Worm (Caenorhabditis elegans) whole organism, L1 larva: ENCODE data around the gene ugt-66.

Experiments
- C04F5.9 ChIP-seq: sonication (generic microtip); optimal IDR thresholded peaks from 2 replicates; lab custom pipeline; 2016; ENCODE audit warnings: missing genetic modification characterization, missing compliant biosample characterization
- C16A3.4 ChIP-seq: fragments of 150-350 bp; optimal IDR thresholded peaks from 2 replicates; lab custom pipeline; 2014; ENCODE audit warnings: missing biosample characterization, missing genetic modification characterization
- aha-1 ChIP-seq: fragments of 150-350 bp; optimal IDR thresholded peaks from 2 replicates; lab custom pipeline; 2014; ENCODE audit warnings: missing biosample characterization, missing genetic modification characterization
- aly-2 ChIP-seq: fragments of 150-350 bp; optimal IDR thresholded peaks from 2 replicates; lab custom pipeline; 2014; ENCODE audit warnings: missing biosample characterization, missing genetic modification characterization
- ama-1 ChIP-seq: fragments of 150-350 bp; optimal IDR thresholded peaks from 2 replicates; lab custom pipeline; 2014
- ceh-8 ChIP-seq: fragments of 200-800 bp; sonication (Bioruptor generic); optimal IDR thresholded peaks from 2 replicates; lab custom pipeline; 2018; ENCODE audit warnings: mild to moderate bottlenecking, missing genetic modification characterization, moderate library complexity, missing compliant biosample characterization
- ceh-82 ChIP-seq, 3 experiments: fragments of 150-350 bp in 1 of 3; sonication (generic microtip) in 2 of 3; optimal IDR thresholded peaks; 2 replicates each; lab custom pipeline; 2014 to 2017; ENCODE audit warnings: missing biosample characterization in 3 of 3, missing genetic modification characterization in 3 of 3
- ceh-90 ChIP-seq: sonication (generic microtip); optimal IDR thresholded peaks from 2 replicates; lab custom pipeline; 2016; ENCODE audit warnings: missing genetic modification characterization, missing compliant biosample characterization
- ces-1 ChIP-seq: fragments of 150-350 bp; optimal IDR thresholded peaks from 2 replicates; lab custom pipeline; 2014; ENCODE audit warnings: missing biosample characterization, missing genetic modification reagents, missing genetic modification characterization
- dpl-1 ChIP-seq, 3 experiments: fragments of 150-350 bp in 2 of 3; sonication (generic microtip) in 1 of 3; optimal IDR thresholded peaks; 2 replicates each; lab custom pipeline; 2014 to 2017; ENCODE audit warnings: missing biosample characterization in 3 of 3, missing genetic modification characterization in 3 of 3, missing genetic modification reagents in 3 of 3
- efl-1 ChIP-seq, 4 experiments: fragments of 150-350 bp; optimal IDR thresholded peaks in 3 of 4; peaks in 1 of 4; 1 replicate in 1 of 4; 2 replicates in 3 of 4; lab custom pipeline; 2014; ENCODE audit warnings: missing biosample characterization in 2 of 4, missing genetic modification characterization in 2 of 4, missing genetic modification reagents in 2 of 4
- efl-3 ChIP-seq: fragments of 200-800 bp; sonication (Bioruptor generic); optimal IDR thresholded peaks from 2 replicates; lab custom pipeline; 2018; ENCODE audit warnings: mild to moderate bottlenecking, missing genetic modification characterization, missing compliant biosample characterization
- elt-2 ChIP-seq: sonication (generic microtip); optimal IDR thresholded peaks from 2 replicates; lab custom pipeline; 2016; ENCODE audit warnings: missing genetic modification characterization, mild to moderate bottlenecking, inconsistent platforms, missing compliant biosample characterization, missing genetic modification reagents
- ets-5 ChIP-seq: fragments of 200-800 bp; sonication (Bioruptor generic); IDR thresholded peaks from 2 replicates; pipeline ENCODE4 v1.3.6; 2022; ENCODE audit warnings: missing genetic modification characterization, missing compliant biosample characterization
- fos-1 ChIP-seq: fragments of 150-350 bp; optimal IDR thresholded peaks from 2 replicates; lab custom pipeline; 2014; ENCODE audit warnings: missing biosample characterization, missing genetic modification characterization
- hlh-17 ChIP-seq: fragments of 200-800 bp; sonication (Bioruptor generic); optimal IDR thresholded peaks from 2 replicates; lab custom pipeline; 2018; ENCODE audit warnings: missing genetic modification characterization, mild to moderate bottlenecking, missing compliant biosample characterization, moderate library complexity, borderline replicate concordance
- hlh-4 ChIP-seq: sonication (generic microtip); optimal IDR thresholded peaks from 2 replicates; lab custom pipeline; 2016; ENCODE audit warnings: mild to moderate bottlenecking, missing genetic modification characterization, missing compliant biosample characterization
- isw-1 ChIP-seq: fragments of 200-800 bp; sonication (Bioruptor generic); IDR thresholded peaks from 2 replicates; pipeline ENCODE4 v1.3.6; 2022; ENCODE audit warnings: missing genetic modification characterization, missing compliant biosample characterization
- jun-1 ChIP-seq: fragments of 150-350 bp; optimal IDR thresholded peaks from 2 replicates; lab custom pipeline; 2014; ENCODE audit warnings: missing biosample characterization, missing genetic modification reagents, missing genetic modification characterization
- lin-35 ChIP-seq, 2 experiments: fragments of 150-350 bp; optimal IDR thresholded peaks; 2 replicates each; lab custom pipeline; 2014; ENCODE audit warnings: missing biosample characterization in 2 of 2, missing genetic modification characterization in 2 of 2, missing genetic modification reagents in 2 of 2
- lin-39 ChIP-seq: fragments of 150-350 bp; optimal IDR thresholded peaks from 2 replicates; lab custom pipeline; 2014; ENCODE audit warnings: missing biosample characterization, missing genetic modification reagents, missing genetic modification characterization
- lir-3 ChIP-seq: sonication (generic microtip); optimal IDR thresholded peaks from 2 replicates; lab custom pipeline; 2016; ENCODE audit warnings: mild to moderate bottlenecking, missing genetic modification characterization, moderate library complexity, missing compliant biosample characterization; ENCODE audit not compliant: poor library complexity
- lsy-2 ChIP-seq, 2 experiments: fragments of 150-350 bp; optimal IDR thresholded peaks; 2 replicates each; lab custom pipeline; 2014; ENCODE audit warnings: missing biosample characterization in 2 of 2, missing genetic modification characterization in 2 of 2
- mdl-1 ChIP-seq, 2 experiments: fragments of 150-350 bp; optimal IDR thresholded peaks; 2 replicates each; lab custom pipeline; 2014 to 2017; ENCODE audit warnings: missing biosample characterization in 2 of 2, missing genetic modification characterization in 2 of 2, inconsistent platforms in 1 of 2
- mep-1 ChIP-seq: fragments of 150-350 bp; optimal IDR thresholded peaks from 2 replicates; lab custom pipeline; 2014; ENCODE audit warnings: missing biosample characterization, missing genetic modification characterization
- nhr-11 ChIP-seq: fragments of 150-350 bp; optimal IDR thresholded peaks from 2 replicates; lab custom pipeline; 2014; ENCODE audit warnings: missing biosample characterization, missing genetic modification characterization
- nhr-19 ChIP-seq: fragments of 200-800 bp; sonication (Bioruptor generic); conservative IDR thresholded peaks from 2 replicates; pipeline ENCODE4 v1.3.6; 2022; ENCODE audit warnings: missing genetic modification characterization, missing compliant biosample characterization
- nhr-20 ChIP-seq: sonication (generic microtip); optimal IDR thresholded peaks from 2 replicates; lab custom pipeline; 2016; ENCODE audit warnings: mild to moderate bottlenecking, missing genetic modification characterization, missing compliant biosample characterization
- nhr-71 ChIP-seq: sonication (generic microtip); optimal IDR thresholded peaks from 2 replicates; lab custom pipeline; 2016; ENCODE audit warnings: mild to moderate bottlenecking, missing genetic modification characterization, moderate library complexity, missing compliant biosample characterization
- nhr-76 ChIP-seq: sonication (generic microtip); optimal IDR thresholded peaks from 2 replicates; lab custom pipeline; 2017; ENCODE audit warnings: missing biosample characterization, missing genetic modification characterization
- nhr-85 ChIP-seq: sonication (generic microtip); peaks from one replicate; lab custom pipeline; 2016; ENCODE audit warnings: missing genetic modification characterization, inconsistent platforms, missing compliant biosample characterization
- nhr-90 ChIP-seq: sonication (generic microtip); optimal IDR thresholded peaks from 2 replicates; lab custom pipeline; 2016; ENCODE audit warnings: mild to moderate bottlenecking, missing genetic modification characterization, missing compliant biosample characterization; ENCODE audit not compliant: poor library complexity
- rnt-1 ChIP-seq: sonication (generic microtip); optimal IDR thresholded peaks from 2 replicates; lab custom pipeline; 2016; ENCODE audit warnings: mild to moderate bottlenecking, missing genetic modification characterization, moderate library complexity, missing compliant biosample characterization
- skn-1 ChIP-seq: fragments of 150-350 bp; optimal IDR thresholded peaks from 2 replicates; lab custom pipeline; 2014; ENCODE audit warnings: missing biosample characterization, missing genetic modification characterization
- snu-23 ChIP-seq: sonication (generic microtip); optimal IDR thresholded peaks from 2 replicates; lab custom pipeline; 2016; ENCODE audit warnings: missing genetic modification characterization, missing compliant biosample characterization
- sox-4 ChIP-seq: sonication (generic microtip); optimal IDR thresholded peaks from 2 replicates; lab custom pipeline; 2016; ENCODE audit warnings: missing genetic modification characterization, missing compliant biosample characterization
- sptf-1 ChIP-seq: fragments of 150-350 bp; optimal IDR thresholded peaks from 2 replicates; lab custom pipeline; 2014; ENCODE audit warnings: missing biosample characterization, missing genetic modification characterization
- sup-37 ChIP-seq: fragments of 200-800 bp; sonication (Bioruptor generic); optimal IDR thresholded peaks from 2 replicates; lab custom pipeline; 2018; ENCODE audit warnings: mild to moderate bottlenecking, missing genetic modification characterization, missing compliant biosample characterization
- unc-62 ChIP-seq: fragments of 150-350 bp; optimal IDR thresholded peaks from 2 replicates; lab custom pipeline; 2014; ENCODE audit warnings: missing biosample characterization, missing genetic modification reagents, missing genetic modification characterization
- vab-15 ChIP-seq: sonication (generic microtip); optimal IDR thresholded peaks from 2 replicates; lab custom pipeline; 2017; ENCODE audit warnings: missing genotype, mild to moderate bottlenecking, missing genetic modification characterization, missing compliant biosample characterization
- ztf-4 ChIP-seq: fragments of 150-350 bp; optimal IDR thresholded peaks from 2 replicates; lab custom pipeline; 2014; ENCODE audit warnings: missing biosample characterization, missing genetic modification characterization

Gene ugt-66

ce11 chrIII:6179062-6179461 lies 15.3 kb downstream of the ugt-66 start:
- TF ChIP-seq nhr-71 (tag; lab: Kevin White, UChicago) (peak; percentile 21), rnt-1 (no peak), nhr-20 (tag; lab: Kevin White, UChicago) (peak; percentile 44), mdl-1 (tag; optimal IDR thresholded peaks at IDR 0.05; lab: Kevin White, UChicago) (peak in 1 of 2 experiments; percentile 49), lin-35 (GFP tag; optimal IDR thresholded peaks at IDR 0.05; lab: Kevin White, UChicago) (peak in 1 of 2 experiments; percentile 5), efl-1 (optimal IDR thresholded peaks at IDR 0.05; lab: Kevin White, UChicago) (no peak), efl-1 (GFP tag; optimal IDR thresholded peaks at IDR 0.05 in 1 of 2; lab: Kevin White, UChicago) (peak in 1 of 2 experiments; percentile 76), unc-62 (no peak), elt-2 (tag; lab: Kevin White, UChicago) (peak; percentile 95)

- TF ChIP-seq lin-39 (tag; lab: Kevin White, UChicago) (no peak), lir-3 (no peak), C16A3.4 (no peak), ama-1 (lab: Kevin White, UChicago) (no peak), nhr-76 (tag; lab: Kevin White, UChicago) (no peak), isw-1 (GFP tag; lab: Robert Waterston, UW) (no peak), nhr-19 (GFP tag; lab: Robert Waterston, UW) (no peak)
Measured at ce11 chrIII:6178586-6178985, 15.8 kb downstream of the ugt-66 start, which contains the start of gene F42A10.7. TSS of gene F42A10.7 (minus strand) at chrIII:6178686.

DNA sequence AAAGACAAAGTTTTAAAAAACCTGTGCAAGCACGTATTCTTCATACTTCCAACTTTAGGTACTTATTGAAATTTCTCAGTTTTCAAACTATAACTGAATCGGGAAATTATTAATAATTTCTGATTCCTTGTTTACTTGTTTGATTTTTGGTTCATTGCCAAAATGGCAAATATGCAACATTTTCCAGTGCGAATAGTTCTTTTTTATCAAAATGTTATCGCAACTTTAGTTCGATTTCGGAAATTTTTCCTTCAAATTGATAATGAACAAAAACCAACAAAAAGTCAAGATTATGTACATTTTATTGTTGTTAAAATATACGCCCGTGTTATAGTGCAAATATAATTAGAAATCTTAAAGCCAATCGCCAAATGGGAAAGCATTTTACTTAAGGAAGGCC lies 16.7 kb downstream of the ugt-66 start:
- TF ChIP-seq hlh-17 (GFP tag; lab: Kevin White, UChicago) (no peak), elt-2 (tag; lab: Kevin White, UChicago) (peak; percentile 33)

- TF ChIP-seq fos-1 (tag; lab: Kevin White, UChicago) (no peak), skn-1 (tag; lab: Kevin White, UChicago) (no peak), ceh-82 (tag; optimal IDR thresholded peaks at IDR 0.05; lab: Kevin White, UChicago) (no peak), ces-1 (no peak), aly-2 (tag; lab: Kevin White, UChicago) (no peak), mep-1 (tag; lab: Kevin White, UChicago) (no peak), vab-15 (tag; lab: Kevin White, UChicago) (no peak), dpl-1 (GFP tag; optimal IDR thresholded peaks at IDR 0.05; lab: Kevin White, UChicago) (no peak)
Measured at ce11 chrIII:6176761-6177160, 17.6 kb downstream of the ugt-66 start, which contains the start of gene F42A10.6. TSS of gene F42A10.6 (minus strand) at chrIII:6176861.

ce11 chrIII:6176172-6176571 lies 18.2 kb downstream of the ugt-66 start:
- TF ChIP-seq ets-5: no peak
- no peak for TF ChIP-seq ceh-90 (tag; lab: Kevin White, UChicago)
- TF ChIP-seq rnt-1: no peak
- TF ChIP-seq sptf-1 (tag; lab: Kevin White, UChicago): no peak
- TF ChIP-seq nhr-20 (tag; lab: Kevin White, UChicago): no peak

DNA sequence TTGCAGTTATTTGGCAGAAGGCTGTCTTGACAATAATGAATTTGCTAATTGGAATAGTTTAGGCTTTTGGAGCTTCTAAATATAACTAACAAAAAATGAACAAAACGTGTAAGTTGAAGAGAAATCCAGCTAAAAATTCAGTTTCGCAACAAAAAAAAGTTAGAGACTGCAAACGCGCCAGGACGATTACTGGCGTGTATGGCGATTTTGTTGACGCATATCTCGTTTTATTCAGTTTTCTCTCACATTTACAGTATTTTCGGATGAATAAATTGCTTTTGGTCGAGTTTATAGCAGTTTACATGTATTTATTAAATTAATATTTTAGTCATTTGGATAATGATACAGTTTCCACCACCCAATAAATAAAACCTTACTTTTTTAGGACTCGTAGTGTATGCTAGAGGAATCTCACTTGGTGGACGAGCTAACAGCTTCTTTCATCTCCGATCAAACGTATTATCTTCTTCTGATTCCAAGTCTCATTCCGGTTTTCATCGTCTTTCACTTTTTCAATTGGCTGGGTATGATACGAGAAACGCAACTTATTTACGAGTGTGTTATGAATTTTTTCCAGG lies 21.3 kb downstream of the ugt-66 start, which contains the start of the genes abcf-3 and F42A10.5:
Gene abcf-3, plus strand, starts transcription at position 384 of the 578 bp plus-strand sequence.
Gene F42A10.5, minus strand, starts transcription at position 458 of the 578 bp plus-strand sequence.
- no peak for TF ChIP-seq ama-1 (lab: Kevin White, UChicago)
- peak; percentile 32 for TF ChIP-seq C04F5.9 (tag; lab: Kevin White, UChicago)
- TF ChIP-seq efl-1 (optimal IDR thresholded peaks at IDR 0.05; lab: Kevin White, UChicago): peak; percentile 72 to 81
- peak; percentile 77 to 98 for TF ChIP-seq efl-1 (GFP tag; optimal IDR thresholded peaks at IDR 0.05 in 1 of 2; lab: Kevin White, UChicago)
- peak; percentile 78 for TF ChIP-seq snu-23 (GFP tag; lab: Kevin White, UChicago)
- TF ChIP-seq lsy-2 (tag; optimal IDR thresholded peaks at IDR 0.05; lab: Kevin White, UChicago): peak; percentile 81 to 89
- peak; percentile 5 for TF ChIP-seq nhr-11
- no peak for TF ChIP-seq hlh-4
- no peak for TF ChIP-seq sox-4
- TF ChIP-seq hlh-17 (GFP tag; lab: Kevin White, UChicago): no peak
- TF ChIP-seq dpl-1 (GFP tag; optimal IDR thresholded peaks at IDR 0.05; lab: Kevin White, UChicago): peak; percentile 73 to 77 (median 76)
- TF ChIP-seq efl-3: no peak
- peak; percentile 85 for TF ChIP-seq nhr-85 (tag; lab: Kevin White, UChicago)
- peak; percentile 64 for TF ChIP-seq nhr-90 (tag; lab: Kevin White, UChicago)
- peak; percentile 23 for TF ChIP-seq aly-2 (tag; lab: Kevin White, UChicago)
- TF ChIP-seq ceh-82 (tag; optimal IDR thresholded peaks at IDR 0.05; lab: Kevin White, UChicago): peak; percentile 67 to 80 (median 76)
- TF ChIP-seq aha-1: peak; percentile 18
- TF ChIP-seq ceh-8 (GFP tag; lab: Kevin White, UChicago): no peak
- peak; percentile 56 for TF ChIP-seq jun-1 (tag; lab: Kevin White, UChicago)
- no peak for TF ChIP-seq sup-37 (GFP tag; lab: Kevin White, UChicago)
- peak; percentile 30 for TF ChIP-seq ztf-4 (tag; lab: Kevin White, UChicago)
